Worm (Caenorhabditis elegans): ENCODE data around the gene F08G12.3.

DNA sequence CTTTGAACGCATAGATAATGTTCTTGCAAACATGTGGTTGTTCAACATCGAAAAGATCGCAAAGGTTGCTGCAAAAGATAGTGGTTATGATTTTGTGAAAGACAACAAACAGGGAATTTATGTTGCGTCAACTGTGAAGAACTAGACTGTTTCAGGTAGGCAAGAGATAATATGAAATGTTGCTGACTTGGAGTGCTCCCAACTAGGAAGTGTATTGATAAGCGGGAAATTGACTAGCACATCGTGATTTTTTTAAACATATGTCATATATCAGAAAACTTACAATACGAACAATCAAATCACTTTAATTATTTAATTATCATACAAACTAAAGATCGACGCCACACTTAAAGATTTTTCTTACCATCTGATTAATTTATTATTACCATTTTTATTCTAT, 23.2 kb downstream of the F08G12.3 start:
- TF ChIP-seq ztf-4 (tag; optimal IDR thresholded peaks at IDR 0.05), result no peak
- no peak for TF ChIP-seq lin-13 (GFP tag; optimal IDR thresholded peaks at IDR 0.05)
